Fruit fly (Drosophila melanogaster) whole organism, embryonic: ENCODE data around the gene NaPi-III.

Experiments
- Atf6 ChIP-seq: fragments of 200-800 bp; sonication (Bioruptor generic); IDR thresholded peaks from 2 replicates; pipeline ENCODE4 v1.3.6; 2022; ENCODE audit warnings: missing biosample characterization, missing genetic modification characterization
- Awh ChIP-seq: fragments of 200-800 bp; sonication (Bioruptor generic); IDR thresholded peaks from 2 replicates; pipeline ENCODE4, ENCODE4 v1.3.6; 2022; ENCODE audit warnings: missing biosample characterization, missing genetic modification characterization
- BEAF-32 ChIP-seq: fragments of 200-800 bp; sonication (Bioruptor generic); optimal IDR thresholded peaks from 3 replicates; lab custom pipeline; 2017; ENCODE audit warnings: missing biosample characterization, missing genetic modification characterization, mild to moderate bottlenecking, moderate library complexity, missing genetic modification reagents
- C15 ChIP-seq: fragments of 200-800 bp; sonication (Bioruptor generic); IDR thresholded peaks from 3 replicates; pipeline ENCODE4 v1.3.6; 2022; ENCODE audit warnings: missing biosample characterization, missing genetic modification characterization
- CG10274 ChIP-seq: fragments of 200-800 bp; sonication (Bioruptor generic); optimal IDR thresholded peaks from 3 replicates; lab custom pipeline; 2017; ENCODE audit warnings: missing biosample characterization, mild to moderate bottlenecking, missing genetic modification characterization
- CG10654 ChIP-seq: fragments of 200-800 bp; sonication (Bioruptor generic); optimal IDR thresholded peaks from 2 replicates; lab custom pipeline; 2016; ENCODE audit warnings: missing biosample characterization, missing genetic modification characterization
- CG11247 ChIP-seq: fragments of 200-800 bp; sonication (Bioruptor generic); IDR thresholded peaks from 2 replicates; pipeline ENCODE4 v1.3.6; 2022; ENCODE audit warnings: missing biosample characterization, missing genetic modification characterization
- CG11723 ChIP-seq: fragments of 200-800 bp; sonication (Bioruptor generic); optimal IDR thresholded peaks from 2 replicates; lab custom pipeline; 2017; ENCODE audit warnings: missing biosample characterization, mild to moderate bottlenecking, missing genetic modification characterization
- CG16813 ChIP-seq: fragments of 200-800 bp; sonication (Bioruptor generic); IDR thresholded peaks from 3 replicates; pipeline ENCODE4 v1.3.6; 2022; ENCODE audit warnings: missing biosample characterization, missing genetic modification characterization; ENCODE audit not compliant: partially characterized antibody
- CG17361 ChIP-seq: fragments of 200-800 bp; sonication (Bioruptor generic); IDR thresholded peaks from 3 replicates; pipeline ENCODE4 v1.3.6; 2022; ENCODE audit warnings: missing biosample characterization, missing genetic modification characterization
- CG17802 ChIP-seq: fragments of 200-800 bp; sonication (Bioruptor generic); optimal IDR thresholded peaks from 2 replicates; lab custom pipeline; 2018; ENCODE audit warnings: missing biosample characterization, mild to moderate bottlenecking, missing genetic modification characterization, moderate library complexity
- CG2678 ChIP-seq: fragments of 200-800 bp; sonication (Bioruptor generic); optimal IDR thresholded peaks from 3 replicates; lab custom pipeline; 2019; ENCODE audit warnings: missing biosample characterization, mild to moderate bottlenecking, missing genetic modification characterization, moderate library complexity
- CG30431 ChIP-seq: fragments of 200-800 bp; sonication (Bioruptor generic); optimal IDR thresholded peaks from 2 replicates; lab custom pipeline; 2017; ENCODE audit warnings: missing biosample characterization, missing genetic modification characterization
- CG34422 ChIP-seq: fragments of 200-800 bp; sonication (Bioruptor generic); IDR thresholded peaks from 3 replicates; pipeline ENCODE4 v1.3.6; 2022; ENCODE audit warnings: missing biosample characterization, missing genetic modification characterization
- CG4360 ChIP-seq: fragments of 200-800 bp; sonication (Bioruptor generic); IDR thresholded peaks from 2 replicates; pipeline ENCODE4 v1.3.6; 2022; ENCODE audit warnings: missing biosample characterization, missing genetic modification characterization
- CG4820 ChIP-seq: fragments of 200-800 bp; sonication (Bioruptor generic); optimal IDR thresholded peaks from 3 replicates; lab custom pipeline; 2016; ENCODE audit warnings: missing biosample characterization, missing genetic modification characterization
- CG6683 ChIP-seq: fragments of 200-800 bp; sonication (Bioruptor generic); optimal IDR thresholded peaks from 2 replicates; lab custom pipeline; 2017; ENCODE audit warnings: missing biosample characterization, mild to moderate bottlenecking, missing genetic modification characterization, missing genetic modification reagents
- CG6791 ChIP-seq: fragments of 200-800 bp; sonication (Bioruptor generic); IDR thresholded peaks from 3 replicates; pipeline ENCODE4 v1.3.6; 2022; ENCODE audit warnings: missing biosample characterization, missing genetic modification characterization; ENCODE audit not compliant: partially characterized antibody
- CG6813 ChIP-seq: fragments of 200-800 bp; sonication (Bioruptor generic); optimal IDR thresholded peaks from 2 replicates; lab custom pipeline; 2017; ENCODE audit warnings: missing biosample characterization, missing genetic modification characterization, mild to moderate bottlenecking, moderate library complexity, missing genetic modification reagents
- CG7839 ChIP-seq: fragments of 200-800 bp; sonication (Bioruptor generic); optimal IDR thresholded peaks from 3 replicates; lab custom pipeline; 2018; ENCODE audit warnings: missing biosample characterization, mild to moderate bottlenecking, missing genetic modification characterization, moderate library complexity
- CG8281 ChIP-seq: fragments of 200-800 bp; sonication (Bioruptor generic); optimal IDR thresholded peaks from 2 replicates; lab custom pipeline; 2018; ENCODE audit warnings: missing biosample characterization, mild to moderate bottlenecking, missing genetic modification characterization, moderate library complexity
- CHES-1-like ChIP-seq: fragments of 200-800 bp; sonication (Bioruptor generic); optimal IDR thresholded peaks from 2 replicates; lab custom pipeline; 2016; ENCODE audit warnings: missing biosample characterization, missing genetic modification characterization
- CTCF ChIP-seq: fragments of 200-800 bp; sonication (Bioruptor generic); optimal IDR thresholded peaks from 2 replicates; lab custom pipeline; 2017; ENCODE audit warnings: missing biosample characterization, mild to moderate bottlenecking, missing genetic modification characterization, moderate library complexity
- Chrac-16 ChIP-seq: fragments of 200-800 bp; sonication (Bioruptor generic); optimal IDR thresholded peaks from 3 replicates; lab custom pipeline; 2016; ENCODE audit warnings: missing biosample characterization, missing genetic modification characterization
- Dfd ChIP-seq, 2 experiments: fragments of >200 bp; optimal IDR thresholded peaks; 2 replicates each; lab custom pipeline; 2017; ENCODE audit warnings: missing biosample characterization in 2 of 2, missing genetic modification characterization in 2 of 2
- Doc3 ChIP-seq: fragments of 200-800 bp; sonication (Bioruptor generic); IDR thresholded peaks from 3 replicates; pipeline ENCODE4 v1.3.6; 2022; ENCODE audit warnings: missing biosample characterization, missing genetic modification characterization; ENCODE audit not compliant: partially characterized antibody
- Ets65A ChIP-seq: fragments of 200-800 bp; sonication (Bioruptor generic); peaks from one replicate; lab custom pipeline; 2016; ENCODE audit warnings: missing biosample characterization, missing genetic modification characterization
- MESR4 ChIP-seq: fragments of 200-800 bp; sonication (Bioruptor generic); optimal IDR thresholded peaks from 2 replicates; lab custom pipeline; 2018; ENCODE audit warnings: missing biosample characterization, mild to moderate bottlenecking, missing genetic modification characterization, moderate library complexity
- Scr ChIP-seq: fragments of 200-800 bp; sonication (Bioruptor generic); IDR thresholded peaks from 2 replicates; pipeline ENCODE4 v1.3.6; 2022; ENCODE audit warnings: missing biosample characterization, missing genetic modification characterization; ENCODE audit not compliant: partially characterized antibody
- ac ChIP-seq: fragments of 200-800 bp; sonication (Bioruptor generic); optimal IDR thresholded peaks from 3 replicates; lab custom pipeline; 2017; ENCODE audit warnings: missing biosample characterization, mild to moderate bottlenecking, missing genetic modification characterization
- al ChIP-seq: fragments of 200-800 bp; sonication (Bioruptor generic); IDR thresholded peaks from 2 replicates; pipeline ENCODE4 v1.3.6; 2022; ENCODE audit warnings: missing biosample characterization, missing genetic modification characterization
- ara ChIP-seq: fragments of 200-800 bp; sonication (Bioruptor generic); IDR thresholded peaks from 2 replicates; pipeline ENCODE4 v1.3.6; 2022; ENCODE audit warnings: missing biosample characterization, missing genetic modification characterization
- ase ChIP-seq: fragments of 200-800 bp; sonication (Bioruptor generic); IDR thresholded peaks from 3 replicates; pipeline ENCODE4 v1.3.6; 2022; ENCODE audit warnings: missing biosample characterization, missing genetic modification characterization
- cg ChIP-seq: fragments of 200-800 bp; sonication (Bioruptor generic); optimal IDR thresholded peaks from 3 replicates; lab custom pipeline; 2019; ENCODE audit warnings: missing biosample characterization, mild to moderate bottlenecking, missing genetic modification characterization, moderate library complexity
- chinmo ChIP-seq: fragments of 200-800 bp; sonication (Bioruptor generic); IDR thresholded peaks from 4 replicates; pipeline ENCODE4 v1.3.6; 2022; ENCODE audit warnings: missing biosample characterization, missing genetic modification characterization; ENCODE audit not compliant: partially characterized antibody
- ci ChIP-seq: fragments of 200-800 bp; sonication (Bioruptor generic); IDR thresholded peaks from 3 replicates; pipeline ENCODE4 v1.3.6; 2022; ENCODE audit warnings: missing biosample characterization, missing genetic modification characterization
- gcm ChIP-seq: fragments of 200-800 bp; sonication (Bioruptor generic); optimal IDR thresholded peaks from 2 replicates; lab custom pipeline; 2019; ENCODE audit warnings: missing biosample characterization, mild to moderate bottlenecking, missing genetic modification characterization, moderate library complexity
- knrl ChIP-seq: fragments of 200-800 bp; sonication (Bioruptor generic); IDR thresholded peaks from 3 replicates; pipeline ENCODE4 v1.3.6; 2022; ENCODE audit warnings: missing biosample characterization, missing genetic modification characterization; ENCODE audit not compliant: partially characterized antibody
- lola ChIP-seq, 3 experiments: fragments of >200 bp in 2 of 3; fragments of 200-800 bp in 1 of 3; sonication (Bioruptor generic) in 1 of 3; optimal IDR thresholded peaks; 2 replicates each; lab custom pipeline; 2017 to 2019; ENCODE audit warnings: missing biosample characterization in 3 of 3, missing genetic modification characterization in 3 of 3, mild to moderate bottlenecking in 1 of 3, moderate library complexity in 1 of 3
- pb ChIP-seq: fragments of 200-800 bp; sonication (Bioruptor generic); optimal IDR thresholded peaks from 3 replicates; lab custom pipeline; 2016; ENCODE audit warnings: missing biosample characterization, missing genetic modification characterization
- row ChIP-seq: fragments of 200-800 bp; sonication (Bioruptor generic); IDR thresholded peaks from 3 replicates; pipeline ENCODE4 v1.3.6; 2022; ENCODE audit warnings: missing biosample characterization, missing genetic modification characterization
- sna ChIP-seq: fragments of 200-800 bp; sonication (Bioruptor generic); IDR thresholded peaks from 2 replicates; pipeline ENCODE4 v1.3.6; 2022; ENCODE audit warnings: missing biosample characterization, missing genetic modification characterization; ENCODE audit not compliant: partially characterized antibody
- vnd ChIP-seq: fragments of 200-800 bp; sonication (Bioruptor generic); IDR thresholded peaks from 3 replicates; pipeline ENCODE4 v1.3.6; 2022; ENCODE audit warnings: missing biosample characterization, missing genetic modification characterization; ENCODE audit not compliant: partially characterized antibody

The NaPi-III gene

dm6 chr3L:11113198-11114197 lies 9.7 kb upstream of the NaPi-III start, which contains the start of gene Sod1 (continued):
- TF ChIP-seq MESR4 (GFP tag; lab: Kevin White, UChicago) = peak; percentile 75
- TF ChIP-seq cg = peak; percentile 30
- peak; percentile 20 for TF ChIP-seq BEAF-32 (GFP tag; lab: Kevin White, UChicago)
- TF ChIP-seq CG17361 = no peak
- no peak for TF ChIP-seq ase (GFP tag; lab: Robert Waterston, UW)
- peak; percentile 12; the same call in 1 of the 3 replicates for TF ChIP-seq knrl (GFP tag; lab: Robert Waterston, UW)
- no peak for TF ChIP-seq CG11247 (GFP tag; lab: Robert Waterston, UW)
- TF ChIP-seq Atf6 (GFP tag; lab: Robert Waterston, UW) = 0 out of 2 replicates have a peak, but pooled peaks have one; percentile 8
- TF ChIP-seq, all 482 proteins: peak for 70

DNA sequence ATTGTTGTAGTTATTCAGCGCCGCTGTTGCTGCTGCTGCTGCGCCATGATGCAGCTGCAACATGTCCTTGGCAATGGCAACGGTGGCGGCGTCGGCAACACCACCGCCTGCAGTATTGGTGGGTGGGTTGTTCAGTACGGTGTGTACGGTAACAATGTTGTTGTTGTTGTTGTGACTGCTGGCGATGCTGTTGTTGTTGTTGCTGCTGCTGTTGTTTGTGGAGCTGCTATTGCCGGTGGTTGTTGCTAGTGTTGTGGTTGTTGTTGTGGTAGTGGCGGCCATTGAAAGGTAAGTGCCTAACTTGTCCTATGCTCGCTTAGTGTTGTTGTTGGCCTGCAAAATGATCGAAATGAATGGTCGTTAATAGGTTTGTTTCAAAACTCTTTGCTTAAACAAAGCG lies 5.4 kb upstream of the NaPi-III start:
- no peak for TF ChIP-seq CG17802
- TF ChIP-seq Scr (GFP tag; lab: Robert Waterston, UW) = no peak
- no peak for TF ChIP-seq gcm (GFP tag; lab: Kevin White, UChicago)
- no peak for TF ChIP-seq pb (GFP tag; lab: Kevin White, UChicago)
- TF ChIP-seq al = no peak
- TF ChIP-seq ci (GFP tag; lab: Robert Waterston, UW) = peak; percentile 39; the same call in 1 of the 3 replicates
- TF ChIP-seq chinmo (GFP tag; lab: Robert Waterston, UW) = 0 out of 4 replicates have a peak, but pooled peaks have one; percentile 14
- no peak for TF ChIP-seq CG8281 (tag; lab: Kevin White, UChicago)
- TF ChIP-seq CG6683 (GFP tag; lab: Kevin White, UChicago) = no peak
- no peak for TF ChIP-seq CHES-1-like (GFP tag; lab: Kevin White, UChicago)
- peak; percentile 98 for TF ChIP-seq CG4360 (GFP tag; lab: Robert Waterston, UW)
- TF ChIP-seq sna (GFP tag; lab: Robert Waterston, UW) = 0 out of 2 replicates have a peak, but pooled peaks have one; percentile 12
- TF ChIP-seq Chrac-16 (GFP tag; lab: Kevin White, UChicago) = no peak
- TF ChIP-seq CG4820 (GFP tag; lab: Kevin White, UChicago) = no peak
- no peak for TF ChIP-seq CG6791 (GFP tag; lab: Robert Waterston, UW)
- 0 out of 2 replicates have a peak, but pooled peaks have one; percentile 21 for TF ChIP-seq Awh
- TF ChIP-seq Dfd (GFP tag; optimal IDR thresholded peaks at IDR 0.05; lab: Kevin White, UChicago) = peak in 1 of 2 experiments; percentile 14
- TF ChIP-seq Ets65A (GFP tag; lab: Kevin White, UChicago) = peak; percentile 27

DNA sequence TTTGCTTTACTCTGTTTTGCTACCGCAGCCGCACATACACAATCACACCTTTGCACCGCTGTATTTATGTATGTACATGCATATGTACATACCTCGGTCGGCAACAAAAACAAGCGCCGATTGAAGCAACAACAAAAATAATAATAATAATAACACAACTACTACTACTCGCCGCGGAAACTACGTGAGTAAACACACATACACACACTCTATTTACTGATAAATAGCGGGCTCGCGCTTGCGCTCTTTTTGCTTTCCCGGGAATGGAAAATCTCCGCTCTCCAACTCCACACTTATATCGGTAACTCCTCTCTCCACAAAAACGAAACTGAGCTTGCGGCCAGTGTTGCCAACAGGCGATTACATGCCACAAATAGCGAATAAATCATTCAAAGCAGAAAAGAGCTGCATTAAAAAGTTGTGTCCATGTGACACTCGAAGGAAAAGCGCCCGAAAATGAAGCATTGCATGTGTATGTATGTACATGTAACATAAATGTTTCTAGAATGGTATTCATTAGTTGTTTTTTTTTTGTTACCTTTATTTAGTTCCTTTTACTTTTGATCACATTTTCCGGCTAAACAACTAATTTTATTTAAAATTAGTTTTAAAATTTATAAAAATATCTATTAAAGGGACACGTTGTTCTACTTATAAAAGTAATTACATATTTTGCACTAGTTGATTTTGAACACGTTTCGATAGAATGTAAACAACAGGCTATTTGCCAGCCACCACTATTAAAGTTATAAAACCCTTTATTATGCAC lies 4.3 kb upstream of the NaPi-III start:
- TF ChIP-seq CG10654 (peak; percentile 8), CG6813 (GFP tag; lab: Kevin White, UChicago) (peak; percentile 91), C15 (GFP tag; lab: Robert Waterston, UW) (0 out of 3 replicates have a peak, but pooled peaks have one; percentile 66), CG11723 (GFP tag; lab: Kevin White, UChicago) (peak; percentile 69), vnd (no peak), ara (peak; percentile 76), CG16813 (GFP tag; lab: Robert Waterston, UW) (no peak), CG10274 (GFP tag; lab: Kevin White, UChicago) (peak; percentile 12), CTCF (GFP tag; lab: Kevin White, UChicago) (peak; percentile 6), ac (GFP tag; lab: Kevin White, UChicago) (peak; percentile 70), CG2678 (tag; lab: Kevin White, UChicago) (peak; percentile 84), CG7839 (tag; lab: Kevin White, UChicago) (peak; percentile 32), row (peak; percentile 43), lola (GFP tag; optimal IDR thresholded peaks at IDR 0.05; lab: Kevin White, UChicago) (peak in 1 of 3 experiments; percentile 18), CG34422 (GFP tag; lab: Robert Waterston, UW) (peak; percentile 80; the same call in 1 of the 3 replicates), CG30431 (GFP tag; lab: Kevin White, UChicago) (no peak), Doc3 (GFP tag; lab: Robert Waterston, UW) (peak; percentile 43; the same call in 1 of the 3 replicates)
